Worm (Caenorhabditis elegans) whole organism, L4 larva: ENCODE measurements around the gene his-2.

Experiments
- aly-2 ChIP-seq: sonication (generic microtip); optimal IDR thresholded peaks from 2 replicates; lab custom pipeline; 2018; ENCODE audit warnings: missing biosample characterization, missing genetic modification characterization
- ceh-82 ChIP-seq: sonication (generic microtip); optimal IDR thresholded peaks from 2 replicates; lab custom pipeline; 2017; ENCODE audit warnings: missing biosample characterization, missing genetic modification characterization
- daf-8 ChIP-seq: fragments of 200-800 bp; sonication (Bioruptor generic); IDR thresholded peaks from 2 replicates; pipeline ENCODE4 v1.3.6; 2022; ENCODE audit warnings: missing genetic modification characterization, missing compliant biosample characterization
- jun-1 ChIP-seq: fragments of 150-350 bp; optimal IDR thresholded peaks from 2 replicates; lab custom pipeline; 2014; ENCODE audit warnings: missing biosample characterization, missing genetic modification reagents, missing genetic modification characterization
- saeg-2 ChIP-seq: fragments of 200-800 bp; sonication (Bioruptor generic); IDR thresholded peaks from 2 replicates; pipeline ENCODE4 v1.3.6; 2022; ENCODE audit warnings: missing genetic modification reagents, missing genetic modification characterization, missing compliant biosample characterization

DNA sequence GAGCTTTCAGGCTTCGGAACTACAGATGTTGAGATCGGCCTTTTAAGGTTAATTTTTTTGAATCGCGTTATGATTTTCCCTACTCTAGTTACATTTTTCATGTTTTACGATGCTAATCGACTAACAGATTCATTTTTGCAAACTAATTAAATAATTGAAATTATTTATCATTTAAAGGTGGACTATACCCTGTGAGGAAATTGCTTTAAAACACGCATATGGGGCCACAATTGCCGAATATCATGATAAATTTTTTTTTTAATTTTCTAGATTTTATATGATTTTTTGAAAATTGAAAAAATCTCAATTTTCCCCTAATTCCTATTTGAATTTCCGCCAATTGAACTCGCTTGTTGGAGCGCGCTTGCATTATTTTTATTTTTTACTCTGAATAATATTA is 19.9 kb upstream of the his-2 start, which contains the start of gene fbxa-100:
- no peak for TF ChIP-seq aly-2 (tag; lab: Kevin White, UChicago)
- TF ChIP-seq ceh-82: no peak
- TF ChIP-seq daf-8: no peak
- TF ChIP-seq saeg-2: no peak
- TF ChIP-seq jun-1: no peak
